Worm (Caenorhabditis elegans): ENCODE data around the gene Y48A6C.4.

Y48A6C.4 gene

ce11 chrIII:11082604-11083003 lies 37.0 kb upstream of the Y48A6C.4 start:
- TF ChIP-seq sma-3 (GFP tag; optimal IDR thresholded peaks at IDR 0.05) (no peak), nhr-129 (tag; optimal IDR thresholded peaks at IDR 0.05) (no peak), zag-1 (tag; optimal IDR thresholded peaks at IDR 0.05) (no peak), ZK546.5 (tag; optimal IDR thresholded peaks at IDR 0.05) (no peak), sma-9 (GFP tag; optimal IDR thresholded peaks at IDR 0.05) (no peak), sma-9 (tag; optimal IDR thresholded peaks at IDR 0.05) (no peak), gmeb-1 (tag; optimal IDR thresholded peaks at IDR 0.05) (no peak), elt-3 (tag; optimal IDR thresholded peaks at IDR 0.05) (no peak), nhr-11 (tag; optimal IDR thresholded peaks at IDR 0.05) (no peak)

DNA sequence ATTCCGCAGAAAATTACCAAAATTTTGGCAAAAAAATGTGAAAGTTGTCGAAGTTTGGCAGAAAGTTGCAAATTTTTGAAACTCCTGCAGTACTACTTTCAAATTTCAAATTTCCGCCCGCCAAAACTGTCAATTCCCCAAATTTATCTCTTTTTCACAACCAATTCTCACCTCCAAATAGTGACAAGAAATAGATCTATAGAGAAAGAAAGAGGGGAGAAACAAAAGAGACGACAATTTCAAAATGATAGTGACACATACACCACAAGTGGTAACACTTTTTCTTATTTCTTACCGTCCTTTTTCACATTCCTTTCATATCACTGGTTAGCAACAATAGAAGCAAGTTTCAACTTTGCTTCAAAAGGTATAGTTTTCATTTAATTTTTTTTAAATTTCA lies 35.6 kb upstream of the Y48A6C.4 start:
- no peak for TF ChIP-seq ZK546.5 (tag; optimal IDR thresholded peaks at IDR 0.05)
- TF ChIP-seq unc-39 (tag; optimal IDR thresholded peaks at IDR 0.05), result no peak
- peak; percentile 31 for TF ChIP-seq fos-1 (tag; optimal IDR thresholded peaks at IDR 0.05)

DNA sequence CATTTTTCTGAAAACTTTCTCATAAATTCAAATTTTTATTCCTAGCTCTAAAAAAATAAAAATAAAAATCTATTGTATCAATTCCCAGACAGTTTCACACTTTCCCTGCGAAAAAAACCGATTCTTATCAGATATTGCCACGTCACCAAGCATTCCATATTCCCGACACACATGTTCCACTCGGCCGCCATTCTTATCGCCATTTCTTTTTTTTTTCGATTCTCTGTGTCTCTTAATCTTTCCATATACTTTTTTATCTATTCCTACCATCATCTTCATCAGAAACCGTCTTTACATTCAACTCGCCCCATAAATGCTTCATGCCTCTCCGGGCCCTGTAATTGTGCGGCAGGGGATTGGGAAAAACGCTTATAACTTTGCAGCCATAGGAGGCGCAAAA lies 32.2 kb upstream of the Y48A6C.4 start:
- TF ChIP-seq blmp-1 (tag; optimal IDR thresholded peaks at IDR 0.05; ENCODE audit: insufficient read depth), result peak; percentile 27
- no peak for TF ChIP-seq ceh-16 (tag; optimal IDR thresholded peaks at IDR 0.05)
- TF ChIP-seq lin-11 (tag; optimal IDR thresholded peaks at IDR 0.05), result no peak
- no peak for TF ChIP-seq gmeb-1 (tag; optimal IDR thresholded peaks at IDR 0.05)
- no peak for TF ChIP-seq dmd-4 (tag; optimal IDR thresholded peaks at IDR 0.05)
- TF ChIP-seq fos-1 (tag; optimal IDR thresholded peaks at IDR 0.05), result peak; percentile 82
- TF ChIP-seq ztf-4 (tag; optimal IDR thresholded peaks at IDR 0.05), result no peak
- no peak for TF ChIP-seq unc-62 (GFP tag; optimal IDR thresholded peaks at IDR 0.05)
- no peak for TF ChIP-seq nhr-11 (tag; optimal IDR thresholded peaks at IDR 0.05)
- no peak for TF ChIP-seq unc-55 (GFP tag; optimal IDR thresholded peaks at IDR 0.05)
- TF ChIP-seq snpc-4 (tag; optimal IDR thresholded peaks at IDR 0.05), result no peak
- no peak for TF ChIP-seq alr-1 (tag; optimal IDR thresholded peaks at IDR 0.05)
- peak; percentile 2 for TF ChIP-seq F13H6.1 (tag; optimal IDR thresholded peaks at IDR 0.05)
- TF ChIP-seq nhr-237 (tag; optimal IDR thresholded peaks at IDR 0.05), result no peak
- TF ChIP-seq crh-2 (tag; optimal IDR thresholded peaks at IDR 0.05), result peak; percentile 94

ce11 chrIII:11088187-11088586 lies 31.4 kb upstream of the Y48A6C.4 start, which contains the start of gene W09D6.5:
TSS of gene W09D6.5 (plus strand) at chrIII:11088487.
- TF ChIP-seq ceh-82 (tag; optimal IDR thresholded peaks at IDR 0.05), result no peak
- TF ChIP-seq lin-11 (tag; optimal IDR thresholded peaks at IDR 0.05), result no peak

- TF ChIP-seq nhr-25 (tag; optimal IDR thresholded peaks at IDR 0.05) (peak; percentile 9), gmeb-1 (tag; optimal IDR thresholded peaks at IDR 0.05) (peak; percentile 16), dmd-4 (tag; optimal IDR thresholded peaks at IDR 0.05) (no peak), nhr-129 (tag; optimal IDR thresholded peaks at IDR 0.05) (no peak), zag-1 (tag; optimal IDR thresholded peaks at IDR 0.05) (no peak), C34F6.9 (tag; optimal IDR thresholded peaks at IDR 0.05) (no peak), blmp-1 (tag; optimal IDR thresholded peaks at IDR 0.05; ENCODE audit: insufficient read depth) (no peak), ceh-82 (tag; optimal IDR thresholded peaks at IDR 0.05) (no peak), ceh-16 (tag; optimal IDR thresholded peaks at IDR 0.05) (peak; percentile 51), nhr-23 (tag; optimal IDR thresholded peaks at IDR 0.05) (no peak), ZK546.5 (tag; optimal IDR thresholded peaks at IDR 0.05) (no peak), egl-27 (tag; optimal IDR thresholded peaks at IDR 0.05) (peak; percentile 24), unc-39 (tag; optimal IDR thresholded peaks at IDR 0.05) (no peak), nhr-10 (tag; optimal IDR thresholded peaks at IDR 0.05) (no peak), snpc-4 (tag; optimal IDR thresholded peaks at IDR 0.05) (peak; percentile 97), nhr-77 (tag; optimal IDR thresholded peaks at IDR 0.05) (no peak), elt-3 (tag; optimal IDR thresholded peaks at IDR 0.05) (no peak), mab-5 (tag; optimal IDR thresholded peaks at IDR 0.05) (no peak), sem-4 (tag; optimal IDR thresholded peaks at IDR 0.05) (no peak), aly-2 (tag; optimal IDR thresholded peaks at IDR 0.05) (no peak), nhr-21 (tag; optimal IDR thresholded peaks at IDR 0.05) (peak; percentile 77), alr-1 (tag; optimal IDR thresholded peaks at IDR 0.05) (no peak), F13H6.1 (tag; optimal IDR thresholded peaks at IDR 0.05) (no peak), Y55F3AM.14 (GFP tag; optimal IDR thresholded peaks at IDR 0.05) (no peak), sma-9 (GFP tag; optimal IDR thresholded peaks at IDR 0.05) (peak; percentile 5), sma-9 (tag; optimal IDR thresholded peaks at IDR 0.05) (no peak), elt-1 (tag; optimal IDR thresholded peaks at IDR 0.05) (no peak), nhr-6 (tag; optimal IDR thresholded peaks at IDR 0.05) (no peak), nhr-11 (tag; optimal IDR thresholded peaks at IDR 0.05) (no peak), crh-2 (tag; optimal IDR thresholded peaks at IDR 0.05) (peak; percentile 62), nhr-237 (tag; optimal IDR thresholded peaks at IDR 0.05) (no peak), lsy-2 (tag; optimal IDR thresholded peaks at IDR 0.05) (peak; percentile 2 to 45), fos-1 (tag; optimal IDR thresholded peaks at IDR 0.05) (peak; percentile 10), nhr-12 (tag; optimal IDR thresholded peaks at IDR 0.05) (no peak), lin-11 (tag; optimal IDR thresholded peaks at IDR 0.05) (no peak), mbf-1 (tag; optimal IDR thresholded peaks at IDR 0.05) (no peak), lin-39 (tag; optimal IDR thresholded peaks at IDR 0.05) (no peak), mdl-1 (tag; optimal IDR thresholded peaks at IDR 0.05) (no peak), unc-55 (GFP tag; optimal IDR thresholded peaks at IDR 0.05) (peak; percentile 2), ama-1 (optimal IDR thresholded peaks at IDR 0.05) (peak; percentile 98)
Measured at ce11 chrIII:11090112-11090648, 29.4 kb upstream of the Y48A6C.4 start.

Measured in whole organism, L2 larva.